Worm (Caenorhabditis elegans): ENCODE results near the gene str-7.

ce11 chrV:16094284-16094683, 5.1 kb downstream of the str-7 start, which contains the start of gene F22B8.7:
- TF ChIP-seq ztf-11 (tag; optimal IDR thresholded peaks at IDR 0.05): no peak
- no peak for TF ChIP-seq nhr-28 (tag; optimal IDR thresholded peaks at IDR 0.05)
- no peak for TF ChIP-seq nhr-12 (tag; optimal IDR thresholded peaks at IDR 0.05)
- no peak for TF ChIP-seq ces-1 (GFP tag; optimal IDR thresholded peaks at IDR 0.05)
- no peak for TF ChIP-seq mep-1 (tag; optimal IDR thresholded peaks at IDR 0.05)
